Fruit fly (Drosophila melanogaster) whole organism, embryonic: ENCODE data around the gene CG11811.

ENCODE experiments used
- Aef1 ChIP-seq: fragments of 200-800 bp; sonication (Bioruptor generic); IDR thresholded peaks from 3 replicates; pipeline ENCODE4 v1.3.6; 2022; ENCODE audit warnings: missing biosample characterization, missing genetic modification characterization
- Atf-2 ChIP-seq: fragments of 200-800 bp; sonication (Bioruptor generic); optimal IDR thresholded peaks from 2 replicates; lab custom pipeline; 2016; ENCODE audit warnings: missing biosample characterization, missing genetic modification characterization
- CG10462 ChIP-seq: fragments of 200-800 bp; sonication (Bioruptor generic); optimal IDR thresholded peaks from 2 replicates; lab custom pipeline; 2016; ENCODE audit warnings: missing biosample characterization, missing genetic modification characterization
- CG10543 ChIP-seq: fragments of 200-800 bp; sonication (Bioruptor generic); optimal IDR thresholded peaks from 3 replicates; lab custom pipeline; 2017; ENCODE audit warnings: missing biosample characterization, mild to moderate bottlenecking, missing genetic modification characterization, moderate library complexity
- CG10565 ChIP-seq: fragments of 200-800 bp; sonication (Bioruptor generic); optimal IDR thresholded peaks from 3 replicates; lab custom pipeline; 2016; ENCODE audit warnings: missing biosample characterization, mild to moderate bottlenecking, missing genetic modification characterization
- CG10979 ChIP-seq: fragments of 200-800 bp; sonication (Bioruptor generic); optimal IDR thresholded peaks from 2 replicates; lab custom pipeline; 2018; ENCODE audit warnings: missing biosample characterization, mild to moderate bottlenecking, missing genetic modification characterization, moderate library complexity
- CG11085 ChIP-seq: fragments of 200-800 bp; sonication (Bioruptor generic); IDR thresholded peaks from 2 replicates; pipeline ENCODE4 v1.3.6; 2022; ENCODE audit warnings: missing biosample characterization, missing genetic modification characterization
- CG1529 ChIP-seq: fragments of 200-800 bp; sonication (Bioruptor generic); optimal IDR thresholded peaks from 3 replicates; lab custom pipeline; 2018; ENCODE audit warnings: missing biosample characterization, missing genetic modification characterization
- CG17829 ChIP-seq: fragments of 200-800 bp; optimal IDR thresholded peaks from 2 replicates; lab custom pipeline; 2019; ENCODE audit warnings: missing biosample characterization, mild to moderate bottlenecking, missing genetic modification characterization, moderate library complexity
- CG17912 ChIP-seq: fragments of 200-800 bp; sonication (Bioruptor generic); optimal IDR thresholded peaks from 2 replicates; lab custom pipeline; 2018; ENCODE audit warnings: missing biosample characterization, mild to moderate bottlenecking, missing genetic modification characterization
- CG18011 ChIP-seq: fragments of 200-800 bp; sonication (Bioruptor generic); optimal IDR thresholded peaks from 2 replicates; lab custom pipeline; 2017; ENCODE audit warnings: missing biosample characterization, missing genetic modification characterization, mild to moderate bottlenecking, moderate library complexity, missing genotype
- CG18764 ChIP-seq: fragments of 200-800 bp; sonication (Bioruptor generic); optimal IDR thresholded peaks from 3 replicates; lab custom pipeline; 2016; ENCODE audit warnings: missing biosample characterization, missing genetic modification characterization
- CG2116 ChIP-seq: fragments of 200-800 bp; sonication (Bioruptor generic); optimal IDR thresholded peaks from 3 replicates; lab custom pipeline; 2018; ENCODE audit warnings: missing biosample characterization, mild to moderate bottlenecking, missing genetic modification characterization
- CG33213 ChIP-seq: fragments of 200-800 bp; sonication (Bioruptor generic); optimal IDR thresholded peaks from 3 replicates; lab custom pipeline; 2016; ENCODE audit warnings: missing biosample characterization, missing genetic modification characterization
- CG42726 ChIP-seq: fragments of 200-800 bp; sonication (Bioruptor generic); IDR thresholded peaks from 2 replicates; pipeline ENCODE4 v1.3.6; 2022; ENCODE audit warnings: missing biosample characterization, missing genetic modification characterization; ENCODE audit not compliant: partially characterized antibody
- CG4424 ChIP-seq: fragments of 200-800 bp; sonication (Bioruptor generic); optimal IDR thresholded peaks from 3 replicates; lab custom pipeline; 2016; ENCODE audit warnings: missing biosample characterization, missing genetic modification characterization
- CG8765 ChIP-seq: fragments of 200-800 bp; sonication (Bioruptor generic); IDR thresholded peaks from 2 replicates; pipeline ENCODE4 v1.3.6; 2022; ENCODE audit warnings: missing biosample characterization, missing genetic modification characterization
- CG9876 ChIP-seq: fragments of 200-800 bp; sonication (Bioruptor generic); optimal IDR thresholded peaks from 2 replicates; lab custom pipeline; 2016; ENCODE audit warnings: missing biosample characterization, missing genetic modification characterization
- Dad ChIP-seq: fragments of 200-800 bp; sonication (Bioruptor generic); optimal IDR thresholded peaks from 3 replicates; lab custom pipeline; 2016; ENCODE audit warnings: missing biosample characterization, missing genetic modification characterization
- Drgx ChIP-seq: fragments of 200-800 bp; sonication (Bioruptor generic); IDR thresholded peaks from 2 replicates; pipeline ENCODE4 v1.3.6; 2022; ENCODE audit warnings: missing biosample characterization, missing genetic modification characterization
- HLH4C ChIP-seq: fragments of 200-800 bp; sonication (Bioruptor generic); IDR thresholded peaks from 3 replicates; pipeline ENCODE4 v1.3.6; 2022; ENCODE audit warnings: missing biosample characterization, missing genetic modification characterization; ENCODE audit not compliant: partially characterized antibody
- Hand ChIP-seq: fragments of 200-800 bp; sonication (Bioruptor generic); optimal IDR thresholded peaks from 2 replicates; lab custom pipeline; 2017; ENCODE audit warnings: mild to moderate bottlenecking, missing biosample characterization, missing genetic modification reagents, missing genetic modification characterization
- Jarid2 ChIP-seq: fragments of 200-800 bp; sonication (Bioruptor generic); optimal IDR thresholded peaks from 3 replicates; lab custom pipeline; 2017; ENCODE audit warnings: mild to moderate bottlenecking, missing biosample characterization, missing genetic modification reagents, missing genetic modification characterization
- MTF-1 ChIP-seq: fragments of 200-800 bp; sonication (Bioruptor generic); optimal IDR thresholded peaks from 2 replicates; lab custom pipeline; 2018; ENCODE audit warnings: missing biosample characterization, mild to moderate bottlenecking, missing genetic modification characterization, borderline replicate concordance
- Nf-YB ChIP-seq: fragments of 200-800 bp; sonication (Bioruptor generic); optimal IDR thresholded peaks from 3 replicates; lab custom pipeline; 2019; ENCODE audit warnings: missing biosample characterization, mild to moderate bottlenecking, missing genetic modification characterization, moderate library complexity
- Trl ChIP-seq, 3 experiments: fragments of >200 bp in 2 of 3; fragments of 200-800 bp in 1 of 3; sonication (Bioruptor generic) in 1 of 3; optimal IDR thresholded peaks; 2 replicates in 1 of 3; 3 replicates in 2 of 3; lab custom pipeline; 2016 to 2017; ENCODE audit warnings: missing biosample characterization in 1 of 3, missing genetic modification characterization in 1 of 3
- Usf ChIP-seq: fragments of 200-800 bp; sonication (Bioruptor generic); optimal IDR thresholded peaks from 2 replicates; lab custom pipeline; 2017; ENCODE audit warnings: missing genotype, missing biosample characterization, missing genetic modification characterization
- ase ChIP-seq: fragments of 200-800 bp; sonication (Bioruptor generic); IDR thresholded peaks from 3 replicates; pipeline ENCODE4 v1.3.6; 2022; ENCODE audit warnings: missing biosample characterization, missing genetic modification characterization
- ato ChIP-seq: fragments of 200-800 bp; sonication (Bioruptor generic); IDR thresholded peaks from 2 replicates; pipeline ENCODE4 v1.3.6; 2022; ENCODE audit warnings: missing biosample characterization, missing genetic modification characterization; ENCODE audit not compliant: partially characterized antibody
- az2 ChIP-seq: fragments of 200-800 bp; sonication (Bioruptor generic); optimal IDR thresholded peaks from 3 replicates; lab custom pipeline; 2016; ENCODE audit warnings: missing biosample characterization, missing genetic modification characterization
- cas ChIP-seq: fragments of 200-800 bp; sonication (Bioruptor generic); IDR thresholded peaks from 2 replicates; pipeline ENCODE4 v1.3.6; 2022; ENCODE audit warnings: missing biosample characterization, missing genetic modification characterization
- dmrt99B ChIP-seq: fragments of 200-800 bp; sonication (Bioruptor generic); optimal IDR thresholded peaks from 2 replicates; lab custom pipeline; 2018; ENCODE audit warnings: missing biosample characterization, mild to moderate bottlenecking, missing genetic modification characterization, moderate library complexity
- dpn ChIP-seq, 2 experiments: fragments of 200-800 bp; sonication (Bioruptor generic); optimal IDR thresholded peaks; 3 replicates each; lab custom pipeline; 2016; ENCODE audit warnings: missing biosample characterization in 2 of 2, missing genetic modification characterization in 2 of 2
- gt ChIP-seq: fragments of 200-800 bp; sonication (Bioruptor generic); IDR thresholded peaks from 2 replicates; pipeline ENCODE4 v1.3.6; 2022; ENCODE audit warnings: missing biosample characterization, missing genetic modification characterization
- hth ChIP-seq: fragments of >200 bp; optimal IDR thresholded peaks from 2 replicates; lab custom pipeline; 2017; ENCODE audit warnings: inconsistent platforms
- ind ChIP-seq: fragments of 200-800 bp; sonication (Bioruptor generic); optimal IDR thresholded peaks from 3 replicates; lab custom pipeline; 2016; ENCODE audit warnings: missing biosample characterization, missing genetic modification characterization
- kah ChIP-seq: fragments of 200-800 bp; sonication (Bioruptor generic); optimal IDR thresholded peaks from 2 replicates; lab custom pipeline; 2018; ENCODE audit warnings: missing biosample characterization, mild to moderate bottlenecking, missing genetic modification characterization
- lab ChIP-seq: fragments of 200-800 bp; sonication (Bioruptor generic); optimal IDR thresholded peaks from 3 replicates; lab custom pipeline; 2017; ENCODE audit warnings: missing biosample characterization, missing genetic modification characterization, mild to moderate bottlenecking, moderate library complexity, missing genetic modification reagents
- nerfin-2 ChIP-seq: fragments of 200-800 bp; sonication (Bioruptor generic); IDR thresholded peaks from 2 replicates; pipeline ENCODE4 v1.3.6; 2022; ENCODE audit warnings: missing biosample characterization, missing genetic modification characterization; ENCODE audit not compliant: partially characterized antibody
- prd ChIP-seq, 3 experiments: fragments of >200 bp in 2 of 3; fragments of 200-800 bp in 1 of 3; sonication (Bioruptor generic) in 1 of 3; optimal IDR thresholded peaks in 2 of 3; IDR thresholded peaks in 1 of 3; 2 replicates in 2 of 3; 3 replicates in 1 of 3; pipeline versions ENCODE4 v1.3.6 to Lab custom; 2017 to 2022; ENCODE audit warnings: missing biosample characterization in 1 of 3, missing genetic modification characterization in 1 of 3
- sc ChIP-seq, 3 experiments: fragments of >200 bp in 2 of 3; fragments of 200-800 bp in 1 of 3; sonication (Bioruptor generic) in 1 of 3; optimal IDR thresholded peaks; 2 replicates in 2 of 3; 3 replicates in 1 of 3; lab custom pipeline; 2017; ENCODE audit warnings: mild to moderate bottlenecking in 1 of 3, missing biosample characterization in 1 of 3, missing genetic modification characterization in 1 of 3, missing genetic modification reagents in 1 of 3
- scrt ChIP-seq: fragments of 200-800 bp; sonication (Bioruptor generic); optimal IDR thresholded peaks from 2 replicates; lab custom pipeline; 2018; ENCODE audit warnings: missing biosample characterization, mild to moderate bottlenecking, missing genetic modification characterization, moderate library complexity
- shn ChIP-seq: fragments of 200-800 bp; sonication (Bioruptor generic); optimal IDR thresholded peaks from 3 replicates; lab custom pipeline; 2016; ENCODE audit warnings: missing biosample characterization, missing genetic modification characterization
- tll ChIP-seq, 2 experiments: fragments of 200-800 bp in 1 of 2; fragments of >200 bp in 1 of 2; sonication (Bioruptor generic) in 1 of 2; optimal IDR thresholded peaks; 2 replicates each; lab custom pipeline; 2017 to 2019; ENCODE audit warnings: missing biosample characterization in 2 of 2, missing genetic modification characterization in 2 of 2, mild to moderate bottlenecking in 1 of 2, moderate library complexity in 1 of 2
- tna ChIP-seq: fragments of 200-800 bp; sonication (Bioruptor generic); IDR thresholded peaks from 2 replicates; pipeline ENCODE4 v1.3.6; 2022; ENCODE audit warnings: missing biosample characterization, missing genetic modification characterization; ENCODE audit not compliant: partially characterized antibody
- vnd ChIP-seq: fragments of 200-800 bp; sonication (Bioruptor generic); IDR thresholded peaks from 3 replicates; pipeline ENCODE4 v1.3.6; 2022; ENCODE audit warnings: missing biosample characterization, missing genetic modification characterization; ENCODE audit not compliant: partially characterized antibody
- wdn ChIP-seq: fragments of 200-800 bp; sonication (Bioruptor generic); IDR thresholded peaks from 2 replicates; pipeline ENCODE4 v1.3.6; 2022; ENCODE audit warnings: missing biosample characterization, missing genetic modification characterization

Gene CG11811

dm6 chr3L:10664511-10665062 lies 26.2 kb upstream of the CG11811 start, which contains the start of gene simj (continued):
- TF ChIP-seq Jarid2 (GFP tag; lab: Kevin White, UChicago) (peak; percentile 88), CG2116 (GFP tag; lab: Kevin White, UChicago) (peak; percentile 65), ind (GFP tag; lab: Kevin White, UChicago) (no peak), ato (GFP tag; lab: Robert Waterston, UW) (peak; percentile 79), CG9876 (GFP tag; lab: Kevin White, UChicago) (peak; percentile 46), nerfin-2 (GFP tag; lab: Robert Waterston, UW) (peak; percentile 51), CG11085 (GFP tag; lab: Robert Waterston, UW) (no peak), CG1529 (no peak), vnd (peak; percentile 64), CG4424 (GFP tag; lab: Kevin White, UChicago) (no peak), CG10979 (tag; lab: Kevin White, UChicago) (peak; percentile 37), Dad (GFP tag; lab: Kevin White, UChicago) (peak; percentile 77), CG17912 (peak; percentile 16), ase (peak; percentile 55; the same call in 1 of the 3 replicates), dmrt99B (tag; lab: Kevin White, UChicago) (peak; percentile 34), Nf-YB (peak; percentile 19), dpn (GFP tag; optimal IDR thresholded peaks at IDR 0.05; lab: Kevin White, UChicago) (peak; percentile 38 to 49), Aef1 (GFP tag; lab: Robert Waterston, UW) (no peak), gt (no peak), scrt (peak; percentile 68), Atf-2 (GFP tag; lab: Kevin White, UChicago) (no peak), CG8765 (GFP tag; lab: Robert Waterston, UW) (no peak), az2 (GFP tag; lab: Kevin White, UChicago) (peak; percentile 13), MTF-1 (GFP tag; lab: Kevin White, UChicago) (peak; percentile 58), lab (GFP tag; lab: Kevin White, UChicago) (peak; percentile 76), tll (GFP tag; optimal IDR thresholded peaks at IDR 0.05; lab: Kevin White, UChicago) (no peak), CG18764 (GFP tag; lab: Kevin White, UChicago) (peak; percentile 5), CG42726 (GFP tag; lab: Robert Waterston, UW) (peak; percentile 94), shn (GFP tag; lab: Kevin White, UChicago) (peak; percentile 4), CG17829 (tag; lab: Kevin White, UChicago) (peak; percentile 84), tna (GFP tag; lab: Robert Waterston, UW) (peak; percentile 84), prd (optimal IDR thresholded peaks at IDR 0.05; lab: Kevin White, UChicago) (no peak), prd (GFP tag; IDR thresholded peaks at IDR 0.05; lab: Robert Waterston, UW) (0 out of 3 replicates have a peak, but pooled peaks have one; percentile 8), cas (no peak), kah (GFP tag; lab: Kevin White, UChicago) (peak; percentile 67), Usf (GFP tag; lab: Kevin White, UChicago) (no peak), Hand (GFP tag; lab: Kevin White, UChicago) (peak; percentile 3), CG10543 (peak; percentile 86), Trl (optimal IDR thresholded peaks at IDR 0.05; lab: Kevin White, UChicago) (peak in 1 of 2 experiments; percentile 12), Trl (GFP tag; optimal IDR thresholded peaks at IDR 0.05; lab: Kevin White, UChicago) (peak; percentile 63), CG18011 (no peak), Drgx (GFP tag; lab: Robert Waterston, UW) (peak; percentile 34; the same call in 1 of the 2 replicates), hth (lab: Kevin White, UChicago) (no peak), wdn (no peak; the same call in 1 of the 2 replicates), CG10565 (GFP tag; lab: Kevin White, UChicago) (no peak), sc (optimal IDR thresholded peaks at IDR 0.05; lab: Kevin White, UChicago) (no peak), sc (GFP tag; optimal IDR thresholded peaks at IDR 0.05; lab: Kevin White, UChicago) (no peak), CG10462 (GFP tag; lab: Kevin White, UChicago) (no peak), HLH4C (GFP tag; lab: Robert Waterston, UW) (peak; percentile 72; the same call in 2 of the 3 replicates), CG33213 (GFP tag; lab: Kevin White, UChicago) (peak; percentile 69)
